Worm (Caenorhabditis elegans) whole organism, L4/young adult: ENCODE results near the gene erl-1.

ENCODE experiments used
- W03F9.2 ChIP-seq: fragments of 150-350 bp; optimal IDR thresholded peaks from 2 replicates; lab custom pipeline; 2014; ENCODE audit warnings: missing biosample characterization, missing genetic modification characterization
- dao-5 ChIP-seq: sonication (generic microtip); optimal IDR thresholded peaks from 2 replicates; lab custom pipeline; 2016; ENCODE audit warnings: missing genotype, missing genetic modification characterization, moderate library complexity, missing compliant biosample characterization
- him-1 ChIP-seq: sonication (generic microtip); optimal IDR thresholded peaks from 2 replicates; lab custom pipeline; 2016; ENCODE audit warnings: missing genotype, missing genetic modification reagents, missing genetic modification characterization, missing compliant biosample characterization

Gene erl-1

ce11 chrIV:12287628-12288027 lies at the start of gene erl-1:
Gene erl-1, plus strand, starts transcription at chrIV:12287928.
- TF ChIP-seq him-1 (tag; lab: Kevin White, UChicago): no peak
- TF ChIP-seq W03F9.2 (tag; lab: Kevin White, UChicago): no peak
- no peak for TF ChIP-seq dao-5 (tag; lab: Kevin White, UChicago)

ce11 chrIV:12238851-12239250 lies 48.9 kb upstream of the erl-1 start, which contains the start of gene sre-19:
Gene sre-19, minus strand, starts transcription at chrIV:12238951.
- TF ChIP-seq W03F9.2 (tag; lab: Kevin White, UChicago) (no peak), dao-5 (tag; lab: Kevin White, UChicago) (no peak), him-1 (tag; lab: Kevin White, UChicago) (no peak)

ce11 chrIV:12244706-12245105 lies 43.0 kb upstream of the erl-1 start, which contains the start of gene sre-15:
Gene sre-15, minus strand, starts transcription at chrIV:12244806.
- no peak for TF ChIP-seq him-1 (tag; lab: Kevin White, UChicago)
- no peak for TF ChIP-seq dao-5 (tag; lab: Kevin White, UChicago)
- no peak for TF ChIP-seq W03F9.2 (tag; lab: Kevin White, UChicago)

- TF ChIP-seq him-1 (tag; lab: Kevin White, UChicago): no peak
- TF ChIP-seq dao-5 (tag; lab: Kevin White, UChicago): no peak
- no peak for TF ChIP-seq W03F9.2 (tag; lab: Kevin White, UChicago)
Observed at ce11 chrIV:12252579-12252978, 35.1 kb upstream of the erl-1 start, which contains the start of gene dnj-26. Gene dnj-26, minus strand, starts transcription at chrIV:12252679.

- TF ChIP-seq dao-5 (tag; lab: Kevin White, UChicago): no peak
- TF ChIP-seq him-1 (tag; lab: Kevin White, UChicago): no peak
- TF ChIP-seq W03F9.2 (tag; lab: Kevin White, UChicago): no peak
Observed at ce11 chrIV:12259161-12259870, 28.4 kb upstream of the erl-1 start, which contains the start of gene Y39C12A.9. Gene Y39C12A.9, minus strand, starts transcription at chrIV:12259211.

- TF ChIP-seq dao-5 (tag; lab: Kevin White, UChicago) (no peak), him-1 (tag; lab: Kevin White, UChicago) (no peak), W03F9.2 (tag; lab: Kevin White, UChicago) (no peak)
Observed at ce11 chrIV:12261353-12261752, 26.4 kb upstream of the erl-1 start, which contains the start of gene sre-14. Gene sre-14, minus strand, starts transcription at chrIV:12261453.

ce11 chrIV:12265877-12266276 lies 21.9 kb upstream of the erl-1 start:
- TF ChIP-seq him-1 (tag; lab: Kevin White, UChicago): no peak
- TF ChIP-seq dao-5 (tag; lab: Kevin White, UChicago): no peak
- TF ChIP-seq W03F9.2 (tag; lab: Kevin White, UChicago): no peak

- TF ChIP-seq dao-5 (tag; lab: Kevin White, UChicago) (no peak), W03F9.2 (tag; lab: Kevin White, UChicago) (peak; percentile 61)
Observed at ce11 chrIV:12268272-12269045, 19.3 kb upstream of the erl-1 start, which contains the start of the genes ppm-1.H and rpl-34. Gene ppm-1.H, minus strand, starts transcription at chrIV:12268322. Gene rpl-34, plus strand, starts transcription at chrIV:12268995.

- no peak for TF ChIP-seq him-1 (tag; lab: Kevin White, UChicago)
- TF ChIP-seq W03F9.2 (tag; lab: Kevin White, UChicago): no peak
- TF ChIP-seq dao-5 (tag; lab: Kevin White, UChicago): no peak
Observed at ce11 chrIV:12270392-12270791, 17.3 kb upstream of the erl-1 start, which contains the start of gene C42C1.3. Gene C42C1.3, minus strand, starts transcription at chrIV:12270492.

ce11 chrIV:12274365-12274764 lies 13.4 kb upstream of the erl-1 start:
- TF ChIP-seq dao-5 (tag; lab: Kevin White, UChicago): no peak
- TF ChIP-seq W03F9.2 (tag; lab: Kevin White, UChicago): no peak
- TF ChIP-seq him-1 (tag; lab: Kevin White, UChicago): no peak

- no peak for TF ChIP-seq dao-5 (tag; lab: Kevin White, UChicago)
- TF ChIP-seq him-1 (tag; lab: Kevin White, UChicago): no peak
- TF ChIP-seq W03F9.2 (tag; lab: Kevin White, UChicago): no peak
Observed at ce11 chrIV:12275892-12276291, 11.8 kb upstream of the erl-1 start, which contains the start of gene vps-8. Gene vps-8, minus strand, starts transcription at chrIV:12275992.

- TF ChIP-seq dao-5 (tag; lab: Kevin White, UChicago): no peak
- TF ChIP-seq W03F9.2 (tag; lab: Kevin White, UChicago): peak; percentile 40
Observed at ce11 chrIV:12278507-12278906, 9.2 kb upstream of the erl-1 start, which contains the start of the genes tag-335 and vkmt-1. Gene tag-335, minus strand, starts transcription at chrIV:12278594. Gene vkmt-1, plus strand, starts transcription at chrIV:12278725.

- no peak for TF ChIP-seq him-1 (tag; lab: Kevin White, UChicago)
Observed at ce11 chrIV:12279340-12279739, 8.4 kb upstream of the erl-1 start, which contains the start of gene ltah-1.1. Gene ltah-1.1, plus strand, starts transcription at chrIV:12279622.
